Worm (Caenorhabditis elegans) whole organism, dauer: ENCODE results near the gene par-1.
"Not testable (repeated sequence)": the region's sequence is repeated elsewhere in the genome, so short reads cannot be mapped to it uniquely, and the experiment has no call there.

ENCODE experiments used
- unc-62 ChIP-seq: sonication (generic microtip); optimal IDR thresholded peaks from 2 replicates; lab custom pipeline; 2017; ENCODE audit warnings: missing biosample characterization, missing genetic modification reagents, missing genetic modification characterization

The par-1 gene

DNA sequence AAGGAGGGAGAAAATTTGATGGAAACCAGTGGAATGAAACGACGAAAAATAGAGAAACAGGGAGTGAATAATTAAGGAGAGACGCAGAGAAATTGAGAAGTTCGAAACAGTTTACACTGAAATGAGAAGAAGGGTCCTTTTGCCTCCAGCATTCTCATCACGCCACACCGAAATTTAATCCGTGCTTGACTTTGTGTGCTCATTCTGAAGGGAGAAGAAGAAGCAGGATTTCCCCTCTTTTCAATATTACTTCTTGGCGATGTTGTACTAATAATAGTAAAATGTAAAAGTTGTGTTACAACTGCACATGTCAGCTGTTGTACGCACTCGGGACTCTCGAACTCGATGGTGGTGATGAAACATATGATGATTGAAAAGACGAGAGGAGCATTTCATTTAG is 8.4 kb upstream of the par-1 start:
- TF ChIP-seq unc-62 (GFP tag; lab: Kevin White, UChicago), result no peak

ce11 chrV:14150966-14151365 is 5.8 kb upstream of the par-1 start:
- TF ChIP-seq unc-62 (GFP tag; lab: Kevin White, UChicago), result no peak

DNA sequence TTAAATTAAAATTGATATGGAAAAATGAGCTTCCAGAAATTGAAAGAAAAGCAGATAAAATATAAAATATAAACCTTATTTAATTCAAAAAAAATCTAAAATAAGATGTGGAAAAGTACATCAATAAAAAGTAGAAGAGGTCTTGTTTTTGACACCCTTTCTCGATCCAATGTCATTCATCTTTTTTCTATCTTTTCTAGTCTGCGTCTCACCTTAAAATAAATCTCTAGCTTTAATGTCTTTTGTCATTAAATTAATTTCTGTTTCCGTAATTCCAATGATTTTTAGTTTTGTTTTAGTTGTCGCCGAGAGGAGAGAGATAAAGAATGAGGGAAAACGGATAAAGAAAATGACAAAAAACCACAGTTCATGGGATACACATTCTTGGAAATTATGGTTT is 4.0 kb upstream of the par-1 start:
- TF ChIP-seq unc-62 (GFP tag; lab: Kevin White, UChicago), result no peak

DNA sequence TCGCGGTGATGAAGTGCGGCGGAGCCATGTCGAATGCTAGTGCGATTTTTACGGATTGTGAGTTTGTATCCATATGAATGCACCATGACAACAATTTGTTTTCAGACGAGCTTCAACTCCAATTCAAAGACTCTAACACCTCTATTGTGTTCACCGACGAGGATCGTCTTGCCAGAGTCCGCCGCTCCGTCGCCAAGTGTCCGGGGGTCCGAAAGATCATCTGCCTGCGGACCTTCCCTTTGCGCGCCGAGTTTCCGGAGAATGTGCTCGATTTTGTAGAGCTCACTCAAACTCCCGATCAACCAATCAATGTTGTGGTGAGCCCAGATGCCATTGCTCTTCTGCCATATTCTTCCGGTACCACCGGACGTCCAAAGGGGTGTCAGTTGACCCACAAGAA is 1.9 kb upstream of the par-1 start:
- no peak for TF ChIP-seq unc-62 (GFP tag; lab: Kevin White, UChicago)

- no peak for TF ChIP-seq unc-62 (GFP tag; lab: Kevin White, UChicago)
Measured at ce11 chrV:14146199-14146598, 1.0 kb upstream of the par-1 start, which contains the start of gene acs-10. Gene acs-10 (plus strand): TSS chrV:14146499.

ce11 chrV:14143634-14144033 is 1.5 kb downstream of the par-1 start:
- no peak for TF ChIP-seq unc-62 (GFP tag; lab: Kevin White, UChicago)

DNA sequence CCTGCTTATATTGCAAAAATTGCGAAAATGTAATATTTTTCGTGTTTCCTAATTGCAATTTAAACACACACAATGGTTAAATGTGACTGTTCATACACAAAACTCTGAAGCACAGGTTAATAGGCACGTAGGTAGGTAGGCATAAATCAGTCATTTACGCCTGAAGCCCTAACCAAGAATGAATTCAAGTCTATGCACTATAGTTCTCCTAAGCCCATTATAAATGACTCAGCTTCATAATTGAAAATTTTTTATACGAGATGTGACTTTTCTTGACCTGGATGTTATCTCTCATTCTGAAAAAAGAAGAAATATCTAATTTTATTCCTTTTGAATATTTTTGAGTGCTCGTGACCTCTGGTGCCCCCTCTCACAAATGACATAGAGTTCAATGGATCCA is 3.3 kb downstream of the par-1 start:
- no peak for TF ChIP-seq unc-62 (GFP tag; lab: Kevin White, UChicago)

ce11 chrV:14140733-14141132 is 4.4 kb downstream of the par-1 start:
- no peak for TF ChIP-seq unc-62 (GFP tag; lab: Kevin White, UChicago)

ce11 chrV:14139252-14140100 is 5.7 kb downstream of the par-1 start:
- no peak for TF ChIP-seq unc-62 (GFP tag; lab: Kevin White, UChicago)

DNA sequence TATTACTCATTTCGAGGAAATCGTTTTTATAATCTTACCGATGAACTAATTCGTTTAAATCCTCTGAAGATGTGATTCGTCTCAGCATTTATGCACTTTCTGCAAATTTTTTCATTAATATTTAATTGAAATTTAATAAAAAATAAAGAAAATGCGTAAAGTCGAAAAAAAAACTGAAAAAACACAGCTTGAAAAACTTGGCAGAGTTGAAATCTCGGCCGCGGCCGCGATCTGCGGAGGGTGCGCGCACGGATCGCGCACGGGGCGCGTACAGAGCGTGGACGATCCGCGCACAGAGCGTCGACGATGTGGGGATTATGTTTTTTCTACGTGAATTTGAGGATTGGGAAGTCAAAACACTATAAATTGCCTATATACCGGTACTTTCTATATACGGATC is 7.4 kb downstream of the par-1 start, which contains the start of gene AH10.4:
Gene AH10.4, minus strand, starts transcription at position 101 of the 400 bp plus-strand sequence.
- TF ChIP-seq unc-62 (GFP tag; lab: Kevin White, UChicago), result not testable (repeated sequence)

DNA sequence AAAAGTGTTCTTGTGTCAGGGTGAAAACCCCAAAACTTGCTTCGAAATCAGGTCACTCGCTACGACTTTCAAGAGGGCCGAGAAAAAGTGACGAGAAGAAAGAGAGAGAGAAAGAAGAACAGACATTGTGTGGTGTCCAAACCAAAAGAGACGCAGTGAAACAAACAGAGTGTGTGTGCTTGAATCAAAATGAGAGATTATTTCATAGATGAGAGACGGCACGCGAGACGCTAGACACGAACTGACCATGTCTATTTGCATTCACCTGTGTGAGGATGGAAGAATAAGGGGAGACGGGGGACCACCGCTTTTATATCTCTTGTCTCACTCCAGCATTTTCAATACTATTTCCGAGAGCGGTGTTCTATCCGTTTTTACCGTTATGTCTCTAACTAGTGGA is 9.0 kb downstream of the par-1 start:
- TF ChIP-seq unc-62 (GFP tag; lab: Kevin White, UChicago), result no peak

- no peak for TF ChIP-seq unc-62 (GFP tag; lab: Kevin White, UChicago)
Measured at ce11 chrV:14134757-14135441, 10.3 kb downstream of the par-1 start.

ce11 chrV:14133002-14133763 is 12.0 kb downstream of the par-1 start:
- TF ChIP-seq unc-62 (GFP tag; lab: Kevin White, UChicago), result no peak

DNA sequence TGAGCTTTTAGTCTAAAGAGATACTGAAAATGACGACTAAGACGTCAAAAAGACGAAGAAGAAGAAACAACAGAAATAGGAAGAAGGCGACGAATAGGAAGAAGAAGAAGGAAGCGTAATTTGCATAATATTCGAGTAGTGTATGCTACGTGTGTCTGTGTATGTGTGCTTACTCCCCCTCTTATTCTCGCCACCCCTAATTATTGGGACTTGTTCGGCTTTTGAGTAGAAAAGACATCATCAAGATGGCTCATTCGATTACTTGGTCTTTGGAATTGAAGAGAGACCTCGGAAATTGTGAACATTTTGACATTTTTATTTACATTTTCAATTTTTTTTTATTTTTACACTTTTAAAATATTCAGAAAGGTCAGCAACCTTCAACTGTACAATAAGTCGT is 14.9 kb downstream of the par-1 start:
- TF ChIP-seq unc-62 (GFP tag; lab: Kevin White, UChicago), result no peak

ce11 chrV:14128858-14129257 is 16.3 kb downstream of the par-1 start:
- no peak for TF ChIP-seq unc-62 (GFP tag; lab: Kevin White, UChicago)

DNA sequence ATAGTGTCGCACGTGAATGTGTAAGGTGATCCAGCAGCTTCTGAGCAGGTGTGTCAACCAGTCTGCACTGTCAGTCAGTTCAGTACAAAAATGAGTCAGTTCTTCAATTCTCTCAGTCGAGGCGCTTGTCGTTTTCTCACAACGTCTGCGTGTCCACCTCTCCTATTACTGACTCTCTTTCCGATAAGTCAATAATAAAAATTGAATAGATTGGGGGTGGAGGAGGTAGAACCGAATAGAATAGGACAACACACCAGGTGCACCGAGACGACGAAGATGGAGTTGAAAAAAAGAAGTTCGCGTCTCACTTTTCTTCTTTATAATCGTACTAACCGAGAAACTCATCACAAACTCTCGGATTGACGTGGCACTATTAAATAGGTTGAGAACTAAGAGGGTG is 17.3 kb downstream of the par-1 start:
- TF ChIP-seq unc-62 (GFP tag; lab: Kevin White, UChicago), result no peak
